Worm (Caenorhabditis elegans) whole organism, young adult: Measurements from ENCODE around the gene srbc-6.

Experiments used
- F49E8.2 ChIP-seq: sonication (generic microtip); optimal IDR thresholded peaks from 3 replicates; lab custom pipeline; 2017; ENCODE audit warnings: missing genetic modification characterization, mild to moderate bottlenecking, missing compliant biosample characterization, antibody characterized with exemption, moderate library complexity; ENCODE audit not compliant: insufficient read depth
- aptf-2 ChIP-seq: fragments of 200-800 bp; sonication (Bioruptor generic); conservative IDR thresholded peaks from 2 replicates; pipeline ENCODE4 v1.3.6; 2022; ENCODE audit warnings: missing genetic modification reagents, missing genetic modification characterization, missing compliant biosample characterization
- ets-4 ChIP-seq: fragments of 200-800 bp; sonication (Bioruptor generic); optimal IDR thresholded peaks from 2 replicates; lab custom pipeline; 2018; ENCODE audit warnings: mild to moderate bottlenecking, missing genetic modification characterization, missing compliant biosample characterization
- lin-35 ChIP-seq, 3 experiments: fragments of 150-350 bp in 2 of 3; sonication (generic microtip) in 1 of 3; optimal IDR thresholded peaks; 2 replicates each; lab custom pipeline; 2014 to 2018; ENCODE audit warnings: missing biosample characterization in 3 of 3, missing genetic modification characterization in 3 of 3, missing genetic modification reagents in 3 of 3
- lin-40 ChIP-seq: sonication (generic microtip); optimal IDR thresholded peaks from 2 replicates; lab custom pipeline; 2016; ENCODE audit warnings: missing genetic modification characterization, mild to moderate bottlenecking, missing compliant biosample characterization, missing genotype, missing genetic modification reagents
- pha-4 ChIP-seq: fragments of 150-350 bp; sonication (generic microtip); optimal IDR thresholded peaks from 2 replicates; lab custom pipeline; 2014; ENCODE audit warnings: missing biosample characterization, missing genetic modification reagents, missing genetic modification characterization
- sdz-38 ChIP-seq: sonication (generic microtip); optimal IDR thresholded peaks from 2 replicates; lab custom pipeline; 2016; ENCODE audit warnings: missing genotype, missing genetic modification characterization, missing compliant biosample characterization

- TF ChIP-seq ets-4 (GFP tag; lab: Kevin White, UChicago) (no peak), F49E8.2 (tag; lab: Kevin White, UChicago) (no peak), aptf-2 (GFP tag; lab: Robert Waterston, UW) (no peak), lin-40 (tag; lab: Kevin White, UChicago) (no peak), lin-35 (GFP tag; optimal IDR thresholded peaks at IDR 0.05; lab: Kevin White, UChicago) (no peak), sdz-38 (no peak), pha-4 (tag; lab: Kevin White, UChicago) (no peak)
These were observed 24.7 kb upstream of the srbc-6 start for ce11 chrV:3145241-3145640.
